Worm (Caenorhabditis elegans): ENCODE data around the gene W03C9.5.

ce11 chrII:11979449-11980095, 12.2 kb upstream of the W03C9.5 start, which contains the start of the genes ash-2 and Y17G7B.20:
- TF ChIP-seq Y116A8C.19 (tag; optimal IDR thresholded peaks at IDR 0.05; ENCODE audit: borderline replicate concordance) (no peak), lin-39 (tag; optimal IDR thresholded peaks at IDR 0.05) (no peak), nhr-12 (tag; optimal IDR thresholded peaks at IDR 0.05) (no peak), tbx-2 (tag; optimal IDR thresholded peaks at IDR 0.05) (no peak), dpl-1 (GFP tag; optimal IDR thresholded peaks at IDR 0.05) (peak in 1 of 3 experiments; percentile 35), nhr-84 (tag; optimal IDR thresholded peaks at IDR 0.05) (no peak), unc-62 (GFP tag; optimal IDR thresholded peaks at IDR 0.05) (no peak)

Data from whole organism, L1 larva.